Fruit fly (Drosophila melanogaster) whole organism, embryonic: ENCODE data around the gene Orct2.
A peak's percentile ranks its signal among the peaks of the same experiment; 100 is the strongest.

Experiments
- Ada2b ChIP-seq: fragments of 200-800 bp; sonication (Bioruptor generic); IDR thresholded peaks from 2 replicates; pipeline ENCODE4 v1.3.6; 2022; ENCODE audit warnings: missing biosample characterization, missing genetic modification characterization
- B-H1 ChIP-seq: fragments of 200-800 bp; sonication (Bioruptor generic); IDR thresholded peaks from 3 replicates; pipeline ENCODE4 v1.3.6; 2022; ENCODE audit warnings: missing biosample characterization, missing genetic modification characterization
- CG10267 ChIP-seq: fragments of 200-800 bp; sonication (Bioruptor generic); optimal IDR thresholded peaks from 2 replicates; lab custom pipeline; 2018; ENCODE audit warnings: missing biosample characterization, mild to moderate bottlenecking, missing genetic modification characterization, moderate library complexity
- CG10274 ChIP-seq: fragments of 200-800 bp; sonication (Bioruptor generic); optimal IDR thresholded peaks from 3 replicates; lab custom pipeline; 2017; ENCODE audit warnings: missing biosample characterization, mild to moderate bottlenecking, missing genetic modification characterization
- CG10431 ChIP-seq: fragments of 200-800 bp; sonication (Bioruptor generic); optimal IDR thresholded peaks from 3 replicates; lab custom pipeline; 2018; ENCODE audit warnings: missing biosample characterization, mild to moderate bottlenecking, missing genetic modification characterization
- CG10543 ChIP-seq: fragments of 200-800 bp; sonication (Bioruptor generic); optimal IDR thresholded peaks from 3 replicates; lab custom pipeline; 2017; ENCODE audit warnings: missing biosample characterization, mild to moderate bottlenecking, missing genetic modification characterization, moderate library complexity
- CG11696 ChIP-seq: fragments of 200-800 bp; sonication (Bioruptor generic); IDR thresholded peaks from 2 replicates; pipeline ENCODE4 v1.3.6; 2022; ENCODE audit warnings: missing biosample characterization, missing genetic modification characterization
- CG13287 ChIP-seq: fragments of 200-800 bp; sonication (Bioruptor generic); IDR thresholded peaks from 2 replicates; pipeline ENCODE4 v1.3.6; 2022; ENCODE audit warnings: missing biosample characterization, missing genetic modification characterization; ENCODE audit not compliant: partially characterized antibody
- CG13296 ChIP-seq: fragments of 200-800 bp; sonication (Bioruptor generic); optimal IDR thresholded peaks from 3 replicates; lab custom pipeline; 2018; ENCODE audit warnings: missing biosample characterization, mild to moderate bottlenecking, missing genetic modification characterization
- CG15269 ChIP-seq: fragments of 200-800 bp; sonication (Bioruptor generic); optimal IDR thresholded peaks from 2 replicates; lab custom pipeline; 2018; ENCODE audit warnings: missing biosample characterization, mild to moderate bottlenecking, missing genetic modification characterization, moderate library complexity
- CG15696 ChIP-seq: fragments of 200-800 bp; sonication (Bioruptor generic); optimal IDR thresholded peaks from 2 replicates; lab custom pipeline; 2019; ENCODE audit warnings: missing biosample characterization, mild to moderate bottlenecking, missing genetic modification characterization, moderate library complexity
- CG16813 ChIP-seq: fragments of 200-800 bp; sonication (Bioruptor generic); IDR thresholded peaks from 3 replicates; pipeline ENCODE4 v1.3.6; 2022; ENCODE audit warnings: missing biosample characterization, missing genetic modification characterization; ENCODE audit not compliant: partially characterized antibody
- CG16863 ChIP-seq: fragments of 200-800 bp; sonication (Bioruptor generic); optimal IDR thresholded peaks from 3 replicates; lab custom pipeline; 2016; ENCODE audit warnings: missing biosample characterization, missing genetic modification characterization
- CG17186 ChIP-seq: fragments of 200-800 bp; sonication (Bioruptor generic); optimal IDR thresholded peaks from 3 replicates; lab custom pipeline; 2017; ENCODE audit warnings: missing biosample characterization, missing genetic modification reagents, missing genetic modification characterization
- CG18476 ChIP-seq: fragments of 200-800 bp; sonication (Bioruptor generic); optimal IDR thresholded peaks from 2 replicates; lab custom pipeline; 2016; ENCODE audit warnings: missing biosample characterization, mild to moderate bottlenecking, missing genetic modification characterization
- CG2889 ChIP-seq: fragments of 200-800 bp; sonication (Bioruptor generic); IDR thresholded peaks from 3 replicates; pipeline ENCODE4 v1.3.6; 2022; ENCODE audit warnings: missing biosample characterization, missing genetic modification characterization
- CG31224 ChIP-seq: fragments of 200-800 bp; sonication (Bioruptor generic); IDR thresholded peaks from 2 replicates; pipeline ENCODE4 v1.3.6; 2022; ENCODE audit warnings: missing biosample characterization, missing genetic modification characterization
- CG3281 ChIP-seq: fragments of 200-800 bp; sonication (Bioruptor generic); optimal IDR thresholded peaks from 3 replicates; lab custom pipeline; 2017; ENCODE audit warnings: missing biosample characterization, mild to moderate bottlenecking, missing genetic modification characterization
- CG4282 ChIP-seq: fragments of 200-800 bp; sonication (Bioruptor generic); optimal IDR thresholded peaks from 2 replicates; lab custom pipeline; 2016; ENCODE audit warnings: missing biosample characterization, missing genetic modification characterization
- CG5180 ChIP-seq: fragments of 200-800 bp; sonication (Bioruptor generic); optimal IDR thresholded peaks from 3 replicates; lab custom pipeline; 2017; ENCODE audit warnings: missing biosample characterization, missing genetic modification characterization, mild to moderate bottlenecking, moderate library complexity, missing genetic modification reagents
- CG6175 ChIP-seq: fragments of 200-800 bp; sonication (Bioruptor generic); IDR thresholded peaks from 3 replicates; pipeline ENCODE4 v1.3.6; 2022; ENCODE audit warnings: missing biosample characterization, missing genetic modification characterization
- CG7963 ChIP-seq: fragments of 200-800 bp; sonication (Bioruptor generic); IDR thresholded peaks from 3 replicates; pipeline ENCODE4 v1.3.6; 2022; ENCODE audit warnings: missing biosample characterization, missing genetic modification characterization; ENCODE audit not compliant: partially characterized antibody
- CG8359 ChIP-seq: fragments of 200-800 bp; sonication (Bioruptor generic); optimal IDR thresholded peaks from 2 replicates; lab custom pipeline; 2017; ENCODE audit warnings: missing biosample characterization, mild to moderate bottlenecking, missing genetic modification characterization, borderline replicate concordance
- CTCF ChIP-seq: fragments of 200-800 bp; sonication (Bioruptor generic); optimal IDR thresholded peaks from 2 replicates; lab custom pipeline; 2017; ENCODE audit warnings: missing biosample characterization, mild to moderate bottlenecking, missing genetic modification characterization, moderate library complexity
- Camta ChIP-seq: fragments of 200-800 bp; sonication (Bioruptor generic); optimal IDR thresholded peaks from 2 replicates; lab custom pipeline; 2016; ENCODE audit warnings: missing biosample characterization, missing genetic modification characterization
- Doc3 ChIP-seq: fragments of 200-800 bp; sonication (Bioruptor generic); IDR thresholded peaks from 3 replicates; pipeline ENCODE4 v1.3.6; 2022; ENCODE audit warnings: missing biosample characterization, missing genetic modification characterization; ENCODE audit not compliant: partially characterized antibody
- Hmx ChIP-seq: fragments of 200-800 bp; sonication (Bioruptor generic); optimal IDR thresholded peaks from 2 replicates; lab custom pipeline; 2016; ENCODE audit warnings: missing biosample characterization, missing genetic modification characterization
- MTF-1 ChIP-seq: fragments of 200-800 bp; sonication (Bioruptor generic); optimal IDR thresholded peaks from 2 replicates; lab custom pipeline; 2018; ENCODE audit warnings: missing biosample characterization, mild to moderate bottlenecking, missing genetic modification characterization, borderline replicate concordance
- NC2α ChIP-seq: fragments of 200-800 bp; sonication (Bioruptor generic); optimal IDR thresholded peaks from 2 replicates; lab custom pipeline; 2016; ENCODE audit warnings: missing biosample characterization, missing genetic modification characterization
- Taf1 ChIP-seq: fragments of 200-800 bp; sonication (Bioruptor generic); IDR thresholded peaks from 2 replicates; pipeline ENCODE4 v1.3.6; 2022; ENCODE audit warnings: missing biosample characterization, missing genetic modification characterization
- ac ChIP-seq: fragments of 200-800 bp; sonication (Bioruptor generic); optimal IDR thresholded peaks from 3 replicates; lab custom pipeline; 2017; ENCODE audit warnings: missing biosample characterization, mild to moderate bottlenecking, missing genetic modification characterization
- amos ChIP-seq: fragments of 200-800 bp; sonication (Bioruptor generic); IDR thresholded peaks from 2 replicates; pipeline ENCODE4 v1.3.6; 2022; ENCODE audit warnings: missing biosample characterization, missing genetic modification characterization; ENCODE audit not compliant: partially characterized antibody
- caup ChIP-seq: fragments of 200-800 bp; sonication (Bioruptor generic); optimal IDR thresholded peaks from 3 replicates; lab custom pipeline; 2017; ENCODE audit warnings: missing biosample characterization, mild to moderate bottlenecking, missing genetic modification characterization, moderate library complexity; ENCODE audit not compliant: severe bottlenecking
- chm ChIP-seq: fragments of 200-800 bp; sonication (Bioruptor generic); IDR thresholded peaks from 2 replicates; pipeline ENCODE4 v1.3.6; 2022; ENCODE audit warnings: missing biosample characterization, missing genetic modification characterization
- dm ChIP-seq: fragments of 200-800 bp; sonication (Bioruptor generic); optimal IDR thresholded peaks from 3 replicates; lab custom pipeline; 2016; ENCODE audit warnings: missing biosample characterization, missing genetic modification characterization
- ems ChIP-seq: fragments of 200-800 bp; sonication (Bioruptor generic); optimal IDR thresholded peaks from 3 replicates; lab custom pipeline; 2016; ENCODE audit warnings: missing biosample characterization, missing genetic modification characterization
- esg ChIP-seq: fragments of 200-800 bp; sonication (Bioruptor generic); conservative IDR thresholded peaks from 2 replicates; pipeline ENCODE4 v1.3.6; 2022; ENCODE audit warnings: missing biosample characterization, missing genetic modification characterization
- ewg ChIP-seq: fragments of 200-800 bp; sonication (Bioruptor generic); optimal IDR thresholded peaks from 3 replicates; lab custom pipeline; 2017; ENCODE audit warnings: mild to moderate bottlenecking, missing biosample characterization, missing genetic modification reagents, missing genetic modification characterization
- grn ChIP-seq: fragments of 200-800 bp; sonication (Bioruptor generic); optimal IDR thresholded peaks from 3 replicates; lab custom pipeline; 2017; ENCODE audit warnings: missing biosample characterization, missing genetic modification characterization
- gro ChIP-seq: fragments of 200-800 bp; sonication (Bioruptor generic); optimal IDR thresholded peaks from 2 replicates; lab custom pipeline; 2016; ENCODE audit warnings: missing biosample characterization, missing genetic modification characterization
- gsb ChIP-seq: fragments of 200-800 bp; sonication (Bioruptor generic); IDR thresholded peaks from 2 replicates; pipeline ENCODE4 v1.3.6; 2022; ENCODE audit warnings: missing biosample characterization, missing genetic modification characterization
- h ChIP-seq: fragments of >200 bp; optimal IDR thresholded peaks from 2 replicates; lab custom pipeline; 2017
- kni ChIP-seq: fragments of 200-800 bp; sonication (Bioruptor generic); optimal IDR thresholded peaks from 3 replicates; lab custom pipeline; 2017; ENCODE audit warnings: mild to moderate bottlenecking, missing biosample characterization, missing genetic modification reagents, missing genetic modification characterization
- p53 ChIP-seq: fragments of 200-800 bp; sonication (Bioruptor generic); optimal IDR thresholded peaks from 2 replicates; lab custom pipeline; 2016; ENCODE audit warnings: missing biosample characterization, missing genetic modification characterization
- psq ChIP-seq: fragments of 200-800 bp; sonication (Bioruptor generic); optimal IDR thresholded peaks from 2 replicates; lab custom pipeline; 2017; ENCODE audit warnings: missing biosample characterization, missing genetic modification characterization
- scrt ChIP-seq: fragments of 200-800 bp; sonication (Bioruptor generic); optimal IDR thresholded peaks from 2 replicates; lab custom pipeline; 2018; ENCODE audit warnings: missing biosample characterization, mild to moderate bottlenecking, missing genetic modification characterization, moderate library complexity
- tx ChIP-seq: fragments of 200-800 bp; sonication (Bioruptor generic); optimal IDR thresholded peaks from 2 replicates; lab custom pipeline; 2016; ENCODE audit warnings: missing biosample characterization, missing genetic modification characterization
- unc-4 ChIP-seq: fragments of 200-800 bp; sonication (Bioruptor generic); IDR thresholded peaks from 2 replicates; pipeline ENCODE4 v1.3.6; 2022; ENCODE audit warnings: missing biosample characterization, missing genetic modification characterization; ENCODE audit not compliant: partially characterized antibody
- usp ChIP-seq: fragments of >200 bp; optimal IDR thresholded peaks from 2 replicates; lab custom pipeline; 2017; ENCODE audit warnings: missing biosample characterization, missing genetic modification characterization

Gene Orct2

dm6 chr3R:24264414-24265363 is 8.1 kb upstream of the Orct2 start (continued):
- no peak for TF ChIP-seq gsb (GFP tag; lab: Robert Waterston, UW)
- no peak for TF ChIP-seq esg (GFP tag; lab: Robert Waterston, UW)
- TF ChIP-seq CG3281 (GFP tag; lab: Kevin White, UChicago) = no peak
- no peak for TF ChIP-seq NC2α (GFP tag; lab: Kevin White, UChicago)
- TF ChIP-seq scrt (GFP tag; lab: Kevin White, UChicago) = peak; percentile 96
- TF ChIP-seq Doc3 (GFP tag; lab: Robert Waterston, UW) = no peak
- TF ChIP-seq h (lab: Kevin White, UChicago) = no peak
- TF ChIP-seq amos (GFP tag; lab: Robert Waterston, UW) = 0 out of 2 replicates have a peak, but pooled peaks have one; percentile 28
- no peak for TF ChIP-seq kni
- TF ChIP-seq CG10543 (GFP tag; lab: Kevin White, UChicago) = peak; percentile 44
- TF ChIP-seq Camta (GFP tag; lab: Kevin White, UChicago) = no peak
- no peak for TF ChIP-seq ac (GFP tag; lab: Kevin White, UChicago)
- TF ChIP-seq CG5180 (GFP tag; lab: Kevin White, UChicago) = peak; percentile 45
- TF ChIP-seq CG10274 (GFP tag; lab: Kevin White, UChicago) = no peak
- TF ChIP-seq p53 (GFP tag; lab: Kevin White, UChicago) = no peak
- peak; percentile 40; the same call in 1 of the 2 replicates for TF ChIP-seq unc-4 (GFP tag; lab: Robert Waterston, UW)
- TF ChIP-seq caup (GFP tag; lab: Kevin White, UChicago) = no peak
- TF ChIP-seq CG10431 = no peak
- TF ChIP-seq Hmx = no peak
- no peak for TF ChIP-seq MTF-1 (GFP tag; lab: Kevin White, UChicago)
- TF ChIP-seq CG15269 = no peak
- TF ChIP-seq B-H1 (GFP tag; lab: Robert Waterston, UW) = no peak
- TF ChIP-seq CG10267 = no peak
- TF ChIP-seq gro = no peak
- no peak for TF ChIP-seq CG31224 (GFP tag; lab: Robert Waterston, UW)
- no peak for TF ChIP-seq CG16863
- no peak for TF ChIP-seq usp (GFP tag; lab: Kevin White, UChicago)
- no peak for TF ChIP-seq dm (GFP tag; lab: Kevin White, UChicago)
- TF ChIP-seq CG6175 = no peak
- no peak for TF ChIP-seq chm (GFP tag; lab: Robert Waterston, UW)
- TF ChIP-seq CG15696 (tag; lab: Kevin White, UChicago) = no peak
- TF ChIP-seq CG16813 (GFP tag; lab: Robert Waterston, UW) = peak; percentile 43; the same call in 2 of the 3 replicates
- no peak; the same call in 1 of the 2 replicates for TF ChIP-seq CG11696 (GFP tag; lab: Robert Waterston, UW)
- TF ChIP-seq ewg (GFP tag; lab: Kevin White, UChicago) = no peak
- TF ChIP-seq Taf1 = no peak
- TF ChIP-seq CG18476 (GFP tag; lab: Kevin White, UChicago) = no peak
- TF ChIP-seq grn (GFP tag; lab: Kevin White, UChicago) = peak; percentile 34
- no peak for TF ChIP-seq tx (GFP tag; lab: Kevin White, UChicago)
- TF ChIP-seq CG2889 (GFP tag; lab: Robert Waterston, UW) = no peak
- TF ChIP-seq CG4282 (GFP tag; lab: Kevin White, UChicago) = no peak
- no peak for TF ChIP-seq CG7963
- TF ChIP-seq CG13296 = peak; percentile 33
- no peak for TF ChIP-seq CG17186
- TF ChIP-seq CG13287 (GFP tag; lab: Robert Waterston, UW) = peak; percentile 6; the same call in 1 of the 2 replicates
- no peak for TF ChIP-seq psq
- TF ChIP-seq ems = no peak
- TF ChIP-seq CTCF (GFP tag; lab: Kevin White, UChicago) = no peak
- TF ChIP-seq Ada2b (GFP tag; lab: Robert Waterston, UW) = no peak
- no peak for TF ChIP-seq CG8359 (GFP tag; lab: Kevin White, UChicago)
